Worm (Caenorhabditis elegans): ENCODE measurements around the gene T25G12.3.

Gene T25G12.3

ce11 chrX:17217050-17217813 is 14.2 kb upstream of the T25G12.3 start, which contains the start of gene acdh-7:
Gene acdh-7 (minus strand): TSS chrX:17217105.
- TF ChIP-seq elt-3 (tag; optimal IDR thresholded peaks at IDR 0.05) (peak in 2 of 3 experiments; percentile 21 to 38), nhr-43 (tag; optimal IDR thresholded peaks at IDR 0.05; ENCODE audit: poor library complexity, severe bottlenecking) (peak; percentile 14), pqm-1 (tag; optimal IDR thresholded peaks at IDR 0.05) (peak; percentile 20), nfya-1 (tag; optimal IDR thresholded peaks at IDR 0.05; ENCODE audit: insufficient read depth) (peak; percentile 28), ceh-28 (tag; optimal IDR thresholded peaks at IDR 0.05) (peak; percentile 64), elt-2 (tag; optimal IDR thresholded peaks at IDR 0.05) (peak; percentile 76), ZK546.5 (tag; optimal IDR thresholded peaks at IDR 0.05) (no peak), ztf-11 (tag; optimal IDR thresholded peaks at IDR 0.05) (no peak), mml-1 (tag; optimal IDR thresholded peaks at IDR 0.05) (no peak)

ce11 chrX:17221873-17222525 is 9.4 kb upstream of the T25G12.3 start, which contains the start of gene rab-6.2:
Gene rab-6.2 (plus strand): TSS chrX:17222475.
- peak; percentile 41 for TF ChIP-seq hmg-11 (tag; optimal IDR thresholded peaks at IDR 0.05)
- TF ChIP-seq unc-62 (GFP tag; optimal IDR thresholded peaks at IDR 0.05): no peak
- no peak for TF ChIP-seq nhr-12 (tag; optimal IDR thresholded peaks at IDR 0.05)
- TF ChIP-seq ceh-28 (tag; optimal IDR thresholded peaks at IDR 0.05): no peak
- peak; percentile 15 for TF ChIP-seq nfya-1 (tag; optimal IDR thresholded peaks at IDR 0.05; ENCODE audit: insufficient read depth)
- TF ChIP-seq ZK546.5 (tag; optimal IDR thresholded peaks at IDR 0.05): no peak
- peak; percentile 46 for TF ChIP-seq pha-4 (tag; optimal IDR thresholded peaks at IDR 0.05)
- TF ChIP-seq skn-1 (tag; optimal IDR thresholded peaks at IDR 0.05): no peak
- TF ChIP-seq elt-1 (tag; optimal IDR thresholded peaks at IDR 0.05): no peak

ce11 chrX:17227376-17227775 is 4.1 kb upstream of the T25G12.3 start:
- TF ChIP-seq elt-3 (tag; optimal IDR thresholded peaks at IDR 0.05) (no peak), ama-1 (optimal IDR thresholded peaks at IDR 0.05) (no peak), R02D3.7 (tag; optimal IDR thresholded peaks at IDR 0.05) (no peak), nhr-43 (tag; optimal IDR thresholded peaks at IDR 0.05; ENCODE audit: poor library complexity, severe bottlenecking) (no peak), daf-12 (tag; optimal IDR thresholded peaks at IDR 0.05) (no peak), zag-1 (tag; optimal IDR thresholded peaks at IDR 0.05) (no peak), jun-1 (tag; optimal IDR thresholded peaks at IDR 0.05) (no peak), mml-1 (tag; optimal IDR thresholded peaks at IDR 0.05) (no peak)

- TF ChIP-seq aly-2 (tag; optimal IDR thresholded peaks at IDR 0.05) (no peak), elt-2 (tag; optimal IDR thresholded peaks at IDR 0.05) (peak; percentile 52), ceh-28 (tag; optimal IDR thresholded peaks at IDR 0.05) (no peak), ztf-4 (tag; optimal IDR thresholded peaks at IDR 0.05) (no peak), fkh-10 (GFP tag; optimal IDR thresholded peaks at IDR 0.05) (no peak)
Observed at ce11 chrX:17230108-17230507, 1.3 kb upstream of the T25G12.3 start, which contains the start of gene T25G12.6. Gene T25G12.6 (minus strand): TSS chrX:17230208.

ce11 chrX:17234988-17235387 is 3.5 kb downstream of the T25G12.3 start:
- no peak for TF ChIP-seq R02D3.7 (tag; optimal IDR thresholded peaks at IDR 0.05)

ce11 chrX:17235749-17236561 is 4.5 kb downstream of the T25G12.3 start, which contains the start of gene dhs-30:
Gene dhs-30 (minus strand): TSS chrX:17235838.
- TF ChIP-seq elt-2 (tag; optimal IDR thresholded peaks at IDR 0.05): peak; percentile 37
- no peak for TF ChIP-seq nhr-11 (tag; optimal IDR thresholded peaks at IDR 0.05)
- TF ChIP-seq lin-39 (tag; optimal IDR thresholded peaks at IDR 0.05): peak; percentile 35
- TF ChIP-seq pha-4 (tag; optimal IDR thresholded peaks at IDR 0.05): peak; percentile 83

ce11 chrX:17237439-17237838 is 6.0 kb downstream of the T25G12.3 start, which contains the start of gene T25G12.11:
Gene T25G12.11 (minus strand): TSS chrX:17237539.
- TF ChIP-seq hmg-11 (tag; optimal IDR thresholded peaks at IDR 0.05) (no peak), mml-1 (tag; optimal IDR thresholded peaks at IDR 0.05) (no peak), fkh-2 (tag; optimal IDR thresholded peaks at IDR 0.05) (no peak), lin-39 (tag; optimal IDR thresholded peaks at IDR 0.05) (no peak), pqm-1 (tag; optimal IDR thresholded peaks at IDR 0.05) (no peak), ceh-16 (tag; optimal IDR thresholded peaks at IDR 0.05) (no peak), nfya-1 (tag; optimal IDR thresholded peaks at IDR 0.05; ENCODE audit: insufficient read depth) (no peak), elt-1 (tag; optimal IDR thresholded peaks at IDR 0.05) (no peak), egl-27 (tag; optimal IDR thresholded peaks at IDR 0.05) (no peak), ztf-4 (tag; optimal IDR thresholded peaks at IDR 0.05) (no peak)
